Fruit fly (Drosophila melanogaster): ENCODE measurements around the gene CG31915.

CG31915 gene

DNA sequence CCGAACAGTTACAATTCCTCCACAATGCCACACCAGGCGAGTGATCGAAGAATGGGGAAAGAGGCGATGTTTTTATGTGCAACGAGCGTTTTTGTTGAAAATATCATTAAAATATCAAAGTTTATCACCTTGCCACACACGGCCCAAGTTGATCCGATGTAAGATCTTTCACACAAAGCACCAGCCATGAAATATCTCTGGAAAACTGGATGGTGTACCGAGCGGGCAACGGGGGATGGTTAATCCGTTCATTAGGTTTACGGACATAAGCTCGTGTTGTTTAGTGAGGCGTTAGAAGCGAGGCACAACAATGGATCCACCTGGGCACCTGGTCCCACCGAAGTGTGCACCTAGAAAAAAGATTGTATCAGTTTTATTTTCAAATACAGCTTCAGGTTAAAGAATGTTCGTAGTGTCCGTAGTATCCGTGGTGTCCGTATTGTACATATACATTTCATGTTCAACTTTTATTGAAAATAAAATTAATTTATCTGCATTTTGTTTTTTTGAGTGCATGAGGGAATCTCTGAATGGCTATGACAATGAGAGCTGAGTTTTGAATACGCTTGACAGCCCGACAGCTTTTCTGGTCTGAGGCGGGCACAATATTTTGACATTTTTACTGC, 31.3 kb upstream of the CG31915 start (continued):
- TF ChIP-seq CG8388 (GFP tag; optimal IDR thresholded peaks at IDR 0.05) (peak; percentile 61), esg (GFP tag; conservative IDR thresholded peaks at IDR 0.05) (peak; percentile 57), CG6689 (GFP tag; IDR thresholded peaks at IDR 0.05) (peak; percentile 64; the same call in 1 of the 2 replicates), Mes4 (GFP tag; optimal IDR thresholded peaks at IDR 0.05) (peak; percentile 35), Eip74EF (GFP tag; optimal IDR thresholded peaks at IDR 0.05) (peak in 1 of 2 experiments; percentile 28), gcm2 (GFP tag; optimal IDR thresholded peaks at IDR 0.05) (no peak), B-H1 (GFP tag; IDR thresholded peaks at IDR 0.05) (no peak), Spps (tag; optimal IDR thresholded peaks at IDR 0.05) (peak; percentile 56), CG9817 (tag; optimal IDR thresholded peaks at IDR 0.05) (peak; percentile 62), Gug (GFP tag; IDR thresholded peaks at IDR 0.05) (peak; percentile 24; the same call in 1 of the 4 replicates), dmrt99B (tag; optimal IDR thresholded peaks at IDR 0.05) (peak; percentile 65), grau (tag; optimal IDR thresholded peaks at IDR 0.05) (peak; percentile 69), zfh1 (GFP tag; IDR thresholded peaks at IDR 0.05) (peak; percentile 77), Oaz (GFP tag; IDR thresholded peaks at IDR 0.05) (peak; percentile 34; the same call in 1 of the 2 replicates), CG11695 (GFP tag; IDR thresholded peaks at IDR 0.05) (0 out of 3 replicates have a peak, but pooled peaks have one; percentile 51), CG15479 (GFP tag; optimal IDR thresholded peaks at IDR 0.05) (no peak), sob (GFP tag; IDR thresholded peaks at IDR 0.05) (no peak; the same call in 1 of the 2 replicates), salm (tag; optimal IDR thresholded peaks at IDR 0.05) (peak; percentile 19), lilli (GFP tag; optimal IDR thresholded peaks at IDR 0.05) (peak; percentile 55), Optix (GFP tag; IDR thresholded peaks at IDR 0.05) (peak; percentile 45; the same call in 1 of the 3 replicates), Mad (GFP tag; optimal IDR thresholded peaks at IDR 0.05) (no peak), knrl (GFP tag; IDR thresholded peaks at IDR 0.05; ENCODE audit: partially characterized antibody) (no peak), CG6254 (GFP tag; optimal IDR thresholded peaks at IDR 0.05) (peak; percentile 52), HLH54F (GFP tag; optimal IDR thresholded peaks at IDR 0.05) (peak; percentile 19), Fer1 (GFP tag; optimal IDR thresholded peaks at IDR 0.05) (no peak), tll (GFP tag; optimal IDR thresholded peaks at IDR 0.05) (no peak), CG8924 (tag; optimal IDR thresholded peaks at IDR 0.05) (peak; percentile 66), Myb (GFP tag; optimal IDR thresholded peaks at IDR 0.05) (peak; percentile 14), CG7786 (GFP tag; optimal IDR thresholded peaks at IDR 0.05) (peak; percentile 37), hkb (optimal IDR thresholded peaks at IDR 0.05) (no peak), hkb (GFP tag; IDR thresholded peaks at IDR 0.05) (peak; percentile 70), CG17829 (tag; optimal IDR thresholded peaks at IDR 0.05) (peak; percentile 70), CG34422 (GFP tag; IDR thresholded peaks at IDR 0.05) (0 out of 3 replicates have a peak, but pooled peaks have one; percentile 48), mam (GFP tag; optimal IDR thresholded peaks at IDR 0.05) (peak; percentile 46), nmo (GFP tag; optimal IDR thresholded peaks at IDR 0.05) (peak; percentile 70), Tbp (GFP tag; optimal IDR thresholded peaks at IDR 0.05) (no peak), en (GFP tag; optimal IDR thresholded peaks at IDR 0.05) (peak; percentile 13), Lhr (GFP tag; optimal IDR thresholded peaks at IDR 0.05) (peak; percentile 13), Taf1 (GFP tag; IDR thresholded peaks at IDR 0.05) (0 out of 2 replicates have a peak, but pooled peaks have one; percentile 11), pnt (GFP tag; optimal IDR thresholded peaks at IDR 0.05) (peak; percentile 58), tap (tag; optimal IDR thresholded peaks at IDR 0.05) (peak; percentile 56), ssp (GFP tag; IDR thresholded peaks at IDR 0.05) (peak; percentile 20; the same call in 1 of the 2 replicates), Deaf1 (tag; optimal IDR thresholded peaks at IDR 0.05) (peak; percentile 26), CG9797 (GFP tag; optimal IDR thresholded peaks at IDR 0.05) (no peak), CG13287 (GFP tag; IDR thresholded peaks at IDR 0.05; ENCODE audit: partially characterized antibody) (no peak), Pdp1 (GFP tag; optimal IDR thresholded peaks at IDR 0.05) (peak in 1 of 2 experiments; percentile 32), pita (GFP tag; optimal IDR thresholded peaks at IDR 0.05) (no peak), CrebB (tag; optimal IDR thresholded peaks at IDR 0.05) (peak; percentile 1), bcd (GFP tag; optimal IDR thresholded peaks at IDR 0.05) (peak; percentile 35)
